Fruit fly (Drosophila melanogaster): Measurements from ENCODE around the gene CG11837.

Gene CG11837

dm6 chr3R:29004884-29005621 is 44.2 kb upstream of the CG11837 start (continued):
- TF ChIP-seq CG33557 (GFP tag; optimal IDR thresholded peaks at IDR 0.05): no peak
- peak; percentile 47 for TF ChIP-seq grau (tag; optimal IDR thresholded peaks at IDR 0.05)
- peak; percentile 38 for TF ChIP-seq lilli (GFP tag; optimal IDR thresholded peaks at IDR 0.05)
- no peak for TF ChIP-seq CG4404 (GFP tag; IDR thresholded peaks at IDR 0.05)
- peak; percentile 33 for TF ChIP-seq ind (GFP tag; optimal IDR thresholded peaks at IDR 0.05)
- no peak for TF ChIP-seq B-H2 (GFP tag; optimal IDR thresholded peaks at IDR 0.05)
- TF ChIP-seq lmd (GFP tag; IDR thresholded peaks at IDR 0.05): peak; percentile 53; the same call in 1 of the 2 replicates
- no peak for TF ChIP-seq CG1602 (GFP tag; optimal IDR thresholded peaks at IDR 0.05)
- peak; percentile 14 for TF ChIP-seq Ssrp (tag; optimal IDR thresholded peaks at IDR 0.05)
- TF ChIP-seq esg (GFP tag; conservative IDR thresholded peaks at IDR 0.05): peak; percentile 47
- 0 out of 2 replicates have a peak, but pooled peaks have one; percentile 11 for TF ChIP-seq Dref (GFP tag; IDR thresholded peaks at IDR 0.05)
- TF ChIP-seq crp (GFP tag; optimal IDR thresholded peaks at IDR 0.05): no peak
- TF ChIP-seq E2f1 (GFP tag; IDR thresholded peaks at IDR 0.05): peak; percentile 47; the same call in 1 of the 2 replicates
- peak; percentile 52 for TF ChIP-seq CG15269 (tag; optimal IDR thresholded peaks at IDR 0.05)
- TF ChIP-seq slp2 (GFP tag; optimal IDR thresholded peaks at IDR 0.05): no peak
- peak; percentile 68 for TF ChIP-seq D19B (GFP tag; optimal IDR thresholded peaks at IDR 0.05)
- peak; percentile 62 for TF ChIP-seq dysf (GFP tag; IDR thresholded peaks at IDR 0.05)
- no peak for TF ChIP-seq al (GFP tag; IDR thresholded peaks at IDR 0.05)
- peak; percentile 22; the same call in 1 of the 3 replicates for TF ChIP-seq CG7357 (GFP tag; IDR thresholded peaks at IDR 0.05)
- no peak for TF ChIP-seq schlank (tag; optimal IDR thresholded peaks at IDR 0.05)
- TF ChIP-seq sd (tag; optimal IDR thresholded peaks at IDR 0.05): peak; percentile 43
- peak; percentile 54 for TF ChIP-seq nmo (GFP tag; optimal IDR thresholded peaks at IDR 0.05)
- peak; percentile 28 for TF ChIP-seq CG10543 (GFP tag; optimal IDR thresholded peaks at IDR 0.05)
- peak; percentile 57; the same call in 2 of the 3 replicates for TF ChIP-seq CG17361 (GFP tag; IDR thresholded peaks at IDR 0.05)
- peak; percentile 39 for TF ChIP-seq phol (tag; optimal IDR thresholded peaks at IDR 0.05)
- TF ChIP-seq dpn (GFP tag; optimal IDR thresholded peaks at IDR 0.05): peak in 1 of 2 experiments; percentile 47
- TF ChIP-seq CG6689 (GFP tag; IDR thresholded peaks at IDR 0.05): peak; percentile 32; the same call in 1 of the 2 replicates
- TF ChIP-seq Kr (GFP tag; optimal IDR thresholded peaks at IDR 0.05): no peak
- TF ChIP-seq abd-A (tag; optimal IDR thresholded peaks at IDR 0.05): peak; percentile 93
- TF ChIP-seq H2.0 (GFP tag; IDR thresholded peaks at IDR 0.05): peak; percentile 4; the same call in 1 of the 2 replicates
- no peak for TF ChIP-seq Hey (tag; optimal IDR thresholded peaks at IDR 0.05)
- peak; percentile 1 for TF ChIP-seq Fer3 (tag; optimal IDR thresholded peaks at IDR 0.05)
- TF ChIP-seq CG4424 (GFP tag; optimal IDR thresholded peaks at IDR 0.05): peak; percentile 38
- no peak for TF ChIP-seq maf-S (GFP tag; optimal IDR thresholded peaks at IDR 0.05)
- TF ChIP-seq Xrp1 (GFP tag; IDR thresholded peaks at IDR 0.05): peak; percentile 57
- no peak for TF ChIP-seq CG3065 (GFP tag; optimal IDR thresholded peaks at IDR 0.05)
- peak; percentile 55 for TF ChIP-seq lab (GFP tag; optimal IDR thresholded peaks at IDR 0.05)
- peak; percentile 80 for TF ChIP-seq Med (GFP tag)
- TF ChIP-seq Sin3A (optimal IDR thresholded peaks at IDR 0.05): no peak
- TF ChIP-seq zfh1 (GFP tag; IDR thresholded peaks at IDR 0.05): 0 out of 3 replicates have a peak, but pooled peaks have one; percentile 32
- peak; percentile 37 for TF ChIP-seq bab2 (GFP tag; optimal IDR thresholded peaks at IDR 0.05)
- peak; percentile 5 for TF ChIP-seq CG3281 (GFP tag; optimal IDR thresholded peaks at IDR 0.05)
- TF ChIP-seq Mad (GFP tag; optimal IDR thresholded peaks at IDR 0.05): no peak
- peak; percentile 22 for TF ChIP-seq HHEX (GFP tag; optimal IDR thresholded peaks at IDR 0.05)
- TF ChIP-seq Elba2 (GFP tag; optimal IDR thresholded peaks at IDR 0.05): no peak
- TF ChIP-seq CG9817 (tag; optimal IDR thresholded peaks at IDR 0.05): no peak
- peak; percentile 57 for TF ChIP-seq Aef1 (GFP tag; IDR thresholded peaks at IDR 0.05)
- TF ChIP-seq cad (GFP tag; optimal IDR thresholded peaks at IDR 0.05): no peak
- peak; percentile 17 for TF ChIP-seq Hsf (GFP tag; optimal IDR thresholded peaks at IDR 0.05)
- TF ChIP-seq tna (GFP tag; IDR thresholded peaks at IDR 0.05; ENCODE audit: partially characterized antibody): no peak

Data from whole organism, embryonic.